Fruit fly (Drosophila melanogaster) whole organism, prepupa: ENCODE results near the gene Obp18a.
A peak's percentile ranks its signal among the peaks of the same experiment; 100 is the strongest.

Experiments
- CG11294 ChIP-seq: fragments of 200-800 bp; sonication (Bioruptor generic); IDR thresholded peaks from 2 replicates; pipeline ENCODE4 v1.3.6; 2022; ENCODE audit warnings: missing biosample characterization, missing genetic modification characterization
- CG1621 ChIP-seq: fragments of 200-800 bp; sonication (Bioruptor generic); optimal IDR thresholded peaks from 3 replicates; lab custom pipeline; 2018; ENCODE audit warnings: missing biosample characterization, mild to moderate bottlenecking, missing genetic modification characterization
- CG6854 ChIP-seq: fragments of 200-800 bp; sonication (Bioruptor generic); optimal IDR thresholded peaks from 2 replicates; lab custom pipeline; 2017; ENCODE audit warnings: missing biosample characterization, mild to moderate bottlenecking, missing genetic modification characterization
- CG8632 ChIP-seq: fragments of 200-800 bp; sonication (Bioruptor generic); optimal IDR thresholded peaks from 3 replicates; lab custom pipeline; 2016; ENCODE audit warnings: missing biosample characterization, missing genetic modification characterization
- Hr4 ChIP-seq: fragments of 200-800 bp; sonication (Bioruptor generic); optimal IDR thresholded peaks from 3 replicates; lab custom pipeline; 2016; ENCODE audit warnings: missing biosample characterization, missing genetic modification characterization
- OdsH ChIP-seq: fragments of 200-800 bp; sonication (Bioruptor generic); optimal IDR thresholded peaks from 3 replicates; lab custom pipeline; 2016; ENCODE audit warnings: missing biosample characterization, missing genetic modification characterization
- Sox102F ChIP-seq: fragments of 200-800 bp; sonication (Bioruptor generic); optimal IDR thresholded peaks from 2 replicates; lab custom pipeline; 2016; ENCODE audit warnings: missing biosample characterization, mild to moderate bottlenecking, missing genetic modification characterization
- acj6 ChIP-seq: fragments of 200-800 bp; sonication (Bioruptor generic); optimal IDR thresholded peaks from 3 replicates; lab custom pipeline; 2016; ENCODE audit warnings: missing biosample characterization, missing genetic modification characterization
- salr ChIP-seq, 2 experiments: fragments of 200-800 bp; sonication (Bioruptor generic); optimal IDR thresholded peaks; 3 replicates each; lab custom pipeline; 2016 to 2018; ENCODE audit warnings: missing biosample characterization in 2 of 2, missing genetic modification characterization in 2 of 2, mild to moderate bottlenecking in 1 of 2
- ss ChIP-seq, 2 experiments: fragments of 200-800 bp; sonication (Bioruptor generic); optimal IDR thresholded peaks; 2 replicates in 1 of 2; 3 replicates in 1 of 2; lab custom pipeline; 2017 to 2018; ENCODE audit warnings: mild to moderate bottlenecking in 2 of 2, missing biosample characterization in 2 of 2, missing genetic modification characterization in 2 of 2, moderate library complexity in 1 of 2

DNA sequence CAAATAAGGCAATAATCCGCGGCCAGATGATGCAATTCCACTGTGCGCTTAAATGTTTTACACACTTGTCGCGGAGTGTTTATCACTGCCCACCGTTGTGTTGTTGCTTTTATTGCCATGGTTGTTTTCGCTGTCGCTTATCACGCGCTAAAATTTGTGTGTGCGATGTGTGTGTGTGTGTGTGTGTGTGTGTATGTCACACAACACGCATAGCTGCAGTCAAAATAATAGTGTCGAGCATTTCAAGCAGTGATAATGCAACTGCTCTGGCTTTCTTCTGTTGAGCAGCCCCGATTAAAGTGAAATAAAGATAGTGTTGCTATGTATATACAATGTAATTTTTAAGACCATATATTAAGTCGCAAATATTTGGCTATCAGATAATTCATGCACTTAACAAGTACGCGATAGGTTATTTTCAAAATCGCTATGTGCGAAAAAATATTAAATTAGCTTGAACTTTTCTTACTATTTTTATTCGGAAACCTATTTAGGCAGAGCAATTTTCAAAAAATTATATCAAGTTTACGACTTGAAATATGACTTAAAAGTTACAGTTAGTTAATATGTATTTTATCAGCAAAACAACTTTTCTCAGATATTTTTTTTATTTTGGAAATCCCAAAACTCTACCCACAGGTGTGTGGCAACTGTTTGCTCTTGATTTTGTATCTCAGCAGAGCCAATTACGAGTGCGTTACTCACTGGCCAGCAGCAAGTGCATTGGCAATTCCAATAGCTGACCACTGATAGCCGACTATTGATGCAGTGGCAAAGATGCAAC is 30.7 kb upstream of the Obp18a start:
- TF ChIP-seq CG8632 (GFP tag; lab: Kevin White, UChicago) (peak; percentile 48), Hr4 (GFP tag; lab: Kevin White, UChicago) (peak; percentile 51), salr (GFP tag; optimal IDR thresholded peaks at IDR 0.05; lab: Kevin White, UChicago) (peak in 1 of 2 experiments; percentile 14), CG6854 (GFP tag; lab: Kevin White, UChicago) (no peak), CG1621 (peak; percentile 0), OdsH (peak; percentile 17), CG11294 (GFP tag; lab: Robert Waterston, UW) (no peak), acj6 (GFP tag; lab: Kevin White, UChicago) (peak; percentile 44), Sox102F (GFP tag; lab: Kevin White, UChicago) (peak; percentile 49), ss (GFP tag; optimal IDR thresholded peaks at IDR 0.05; lab: Kevin White, UChicago) (no peak)
